Fruit fly (Drosophila melanogaster) whole organism, embryonic: ENCODE results near the gene Pak.

Experiments used
- Ada2b ChIP-seq: fragments of 200-800 bp; sonication (Bioruptor generic); IDR thresholded peaks from 2 replicates; pipeline ENCODE4 v1.3.6; 2022; ENCODE audit warnings: missing biosample characterization, missing genetic modification characterization
- B-H2 ChIP-seq: fragments of 200-800 bp; sonication (Bioruptor generic); optimal IDR thresholded peaks from 2 replicates; lab custom pipeline; 2018; ENCODE audit warnings: missing biosample characterization, mild to moderate bottlenecking, missing genetic modification characterization
- CG10321 ChIP-seq: fragments of 200-800 bp; sonication (Bioruptor generic); IDR thresholded peaks from 2 replicates; pipeline ENCODE4 v1.3.6; 2022; ENCODE audit warnings: missing biosample characterization, missing genetic modification characterization
- CG10462 ChIP-seq: fragments of 200-800 bp; sonication (Bioruptor generic); optimal IDR thresholded peaks from 2 replicates; lab custom pipeline; 2016; ENCODE audit warnings: missing biosample characterization, missing genetic modification characterization
- CG11247 ChIP-seq: fragments of 200-800 bp; sonication (Bioruptor generic); IDR thresholded peaks from 2 replicates; pipeline ENCODE4 v1.3.6; 2022; ENCODE audit warnings: missing biosample characterization, missing genetic modification characterization
- CG12071 ChIP-seq: fragments of 200-800 bp; sonication (Bioruptor generic); optimal IDR thresholded peaks from 3 replicates; lab custom pipeline; 2018; ENCODE audit warnings: missing biosample characterization, mild to moderate bottlenecking, missing genetic modification characterization
- CG1602 ChIP-seq: fragments of 200-800 bp; sonication (Bioruptor generic); optimal IDR thresholded peaks from 3 replicates; lab custom pipeline; 2016; ENCODE audit warnings: missing biosample characterization, missing genetic modification characterization
- CG16779 ChIP-seq: fragments of 200-800 bp; sonication (Bioruptor generic); IDR thresholded peaks from 2 replicates; pipeline ENCODE4 v1.3.6; 2022; ENCODE audit warnings: missing biosample characterization, missing genetic modification characterization
- CG16815 ChIP-seq: fragments of 200-800 bp; sonication (Bioruptor generic); optimal IDR thresholded peaks from 3 replicates; lab custom pipeline; 2017; ENCODE audit warnings: missing biosample characterization, mild to moderate bottlenecking, missing genetic modification characterization
- CG17186 ChIP-seq: fragments of 200-800 bp; sonication (Bioruptor generic); optimal IDR thresholded peaks from 3 replicates; lab custom pipeline; 2017; ENCODE audit warnings: missing biosample characterization, missing genetic modification reagents, missing genetic modification characterization
- CG1792 ChIP-seq: fragments of 200-800 bp; sonication (Bioruptor generic); optimal IDR thresholded peaks from 2 replicates; lab custom pipeline; 2016; ENCODE audit warnings: missing biosample characterization, missing genetic modification characterization
- CG2129 ChIP-seq: fragments of 200-800 bp; sonication (Bioruptor generic); IDR thresholded peaks from 2 replicates; pipeline ENCODE4 v1.3.6; 2022; ENCODE audit warnings: missing biosample characterization, missing genetic modification characterization; ENCODE audit not compliant: partially characterized antibody
- CG2199 ChIP-seq: fragments of 200-800 bp; sonication (Bioruptor generic); IDR thresholded peaks from 3 replicates; pipeline ENCODE4 v1.3.6; 2022; ENCODE audit warnings: missing biosample characterization, missing genetic modification characterization
- CG32772 ChIP-seq: fragments of 200-800 bp; sonication (Bioruptor generic); IDR thresholded peaks from 2 replicates; pipeline ENCODE4 v1.3.6; 2022; ENCODE audit warnings: missing biosample characterization, missing genetic modification characterization
- CG3995 ChIP-seq: fragments of 200-800 bp; sonication (Bioruptor generic); optimal IDR thresholded peaks from 3 replicates; lab custom pipeline; 2016; ENCODE audit warnings: missing biosample characterization, missing genetic modification characterization
- CG4707 ChIP-seq: fragments of 200-800 bp; sonication (Bioruptor generic); optimal IDR thresholded peaks from 2 replicates; lab custom pipeline; 2018; ENCODE audit warnings: missing biosample characterization, mild to moderate bottlenecking, missing genetic modification characterization, moderate library complexity
- CG4820 ChIP-seq: fragments of 200-800 bp; sonication (Bioruptor generic); optimal IDR thresholded peaks from 3 replicates; lab custom pipeline; 2016; ENCODE audit warnings: missing biosample characterization, missing genetic modification characterization
- CG5180 ChIP-seq: fragments of 200-800 bp; sonication (Bioruptor generic); optimal IDR thresholded peaks from 3 replicates; lab custom pipeline; 2017; ENCODE audit warnings: missing biosample characterization, missing genetic modification characterization, mild to moderate bottlenecking, moderate library complexity, missing genetic modification reagents
- CG7271 ChIP-seq: fragments of 200-800 bp; sonication (Bioruptor generic); optimal IDR thresholded peaks from 2 replicates; lab custom pipeline; 2018; ENCODE audit warnings: missing biosample characterization, mild to moderate bottlenecking, missing genetic modification characterization, moderate library complexity
- CG7372 ChIP-seq: fragments of 200-800 bp; sonication (Bioruptor generic); IDR thresholded peaks from 2 replicates; pipeline ENCODE4 v1.3.6; 2022; ENCODE audit warnings: missing biosample characterization, missing genetic modification characterization
- Dfd ChIP-seq, 2 experiments: fragments of >200 bp; optimal IDR thresholded peaks; 2 replicates each; lab custom pipeline; 2017; ENCODE audit warnings: missing biosample characterization in 2 of 2, missing genetic modification characterization in 2 of 2
- Dp ChIP-seq: fragments of 200-800 bp; sonication (Bioruptor generic); optimal IDR thresholded peaks from 2 replicates; lab custom pipeline; 2018; ENCODE audit warnings: missing biosample characterization, mild to moderate bottlenecking, missing genetic modification characterization, moderate library complexity
- ERR ChIP-seq: fragments of 200-800 bp; sonication (Bioruptor generic); optimal IDR thresholded peaks from 2 replicates; lab custom pipeline; 2016; ENCODE audit warnings: missing biosample characterization, missing genetic modification characterization
- HHEX ChIP-seq: fragments of 200-800 bp; sonication (Bioruptor generic); optimal IDR thresholded peaks from 3 replicates; lab custom pipeline; 2017; ENCODE audit warnings: missing biosample characterization, mild to moderate bottlenecking, missing genetic modification characterization, missing genetic modification reagents
- Mes4 ChIP-seq: fragments of 200-800 bp; sonication (Bioruptor generic); optimal IDR thresholded peaks from 2 replicates; lab custom pipeline; 2016; ENCODE audit warnings: missing biosample characterization, missing genetic modification characterization
- NC2β ChIP-seq: fragments of 200-800 bp; sonication (Bioruptor generic); optimal IDR thresholded peaks from 2 replicates; lab custom pipeline; 2016; ENCODE audit warnings: missing biosample characterization, missing genetic modification characterization
- PHDP ChIP-seq: fragments of 200-800 bp; sonication (Bioruptor generic); optimal IDR thresholded peaks from 3 replicates; lab custom pipeline; 2018; ENCODE audit warnings: missing biosample characterization, mild to moderate bottlenecking, missing genetic modification characterization, moderate library complexity
- Rfx ChIP-seq: fragments of 200-800 bp; sonication (Bioruptor generic); IDR thresholded peaks from 2 replicates; pipeline ENCODE4 v1.3.6; 2022; ENCODE audit warnings: missing biosample characterization, missing genetic modification characterization
- Side ChIP-seq: fragments of 200-800 bp; sonication (Bioruptor generic); optimal IDR thresholded peaks from 2 replicates; lab custom pipeline; 2016; ENCODE audit warnings: missing biosample characterization, missing genetic modification characterization
- Taf1 ChIP-seq: fragments of 200-800 bp; sonication (Bioruptor generic); IDR thresholded peaks from 2 replicates; pipeline ENCODE4 v1.3.6; 2022; ENCODE audit warnings: missing biosample characterization, missing genetic modification characterization
- bbx ChIP-seq: fragments of 200-800 bp; sonication (Bioruptor generic); IDR thresholded peaks from 2 replicates; pipeline ENCODE4 v1.3.6; 2022; ENCODE audit warnings: missing biosample characterization, missing genetic modification characterization; ENCODE audit not compliant: partially characterized antibody
- chinmo ChIP-seq: fragments of 200-800 bp; sonication (Bioruptor generic); IDR thresholded peaks from 4 replicates; pipeline ENCODE4 v1.3.6; 2022; ENCODE audit warnings: missing biosample characterization, missing genetic modification characterization; ENCODE audit not compliant: partially characterized antibody
- crc ChIP-seq: fragments of 200-800 bp; sonication (Bioruptor generic); optimal IDR thresholded peaks from 2 replicates; lab custom pipeline; 2016; ENCODE audit warnings: missing biosample characterization, missing genetic modification characterization
- crol ChIP-seq: fragments of 200-800 bp; sonication (Bioruptor generic); IDR thresholded peaks from 2 replicates; pipeline ENCODE4 v1.3.6; 2022; ENCODE audit warnings: missing biosample characterization, missing genetic modification characterization
- danr ChIP-seq: fragments of 200-800 bp; sonication (Bioruptor generic); IDR thresholded peaks from 2 replicates; pipeline ENCODE4 v1.3.6; 2022; ENCODE audit warnings: missing biosample characterization, missing genetic modification characterization
- gro ChIP-seq: fragments of 200-800 bp; sonication (Bioruptor generic); optimal IDR thresholded peaks from 2 replicates; lab custom pipeline; 2016; ENCODE audit warnings: missing biosample characterization, missing genetic modification characterization
- hb ChIP-seq: fragments of 200-800 bp; sonication (Bioruptor generic); IDR thresholded peaks from 3 replicates; pipeline ENCODE4 v1.3.6; 2022; ENCODE audit warnings: missing biosample characterization, missing genetic modification characterization; ENCODE audit not compliant: partially characterized antibody
- hth ChIP-seq: fragments of >200 bp; optimal IDR thresholded peaks from 2 replicates; lab custom pipeline; 2017; ENCODE audit warnings: inconsistent platforms
- kah ChIP-seq: fragments of 200-800 bp; sonication (Bioruptor generic); optimal IDR thresholded peaks from 2 replicates; lab custom pipeline; 2018; ENCODE audit warnings: missing biosample characterization, mild to moderate bottlenecking, missing genetic modification characterization
- mirr ChIP-seq: fragments of 200-800 bp; sonication (Bioruptor generic); optimal IDR thresholded peaks from 3 replicates; lab custom pipeline; 2018; ENCODE audit warnings: missing biosample characterization, mild to moderate bottlenecking, missing genetic modification characterization
- otp ChIP-seq: fragments of 200-800 bp; sonication (Bioruptor generic); IDR thresholded peaks from 3 replicates; pipeline ENCODE4, ENCODE4 v1.3.6; 2022; ENCODE audit warnings: missing biosample characterization, missing genetic modification characterization
- pho ChIP-seq: fragments of 200-800 bp; sonication (Bioruptor generic); optimal IDR thresholded peaks from 2 replicates; lab custom pipeline; 2016; ENCODE audit warnings: missing biosample characterization, missing genetic modification characterization
- prd ChIP-seq, 3 experiments: fragments of >200 bp in 2 of 3; fragments of 200-800 bp in 1 of 3; sonication (Bioruptor generic) in 1 of 3; optimal IDR thresholded peaks in 2 of 3; IDR thresholded peaks in 1 of 3; 2 replicates in 2 of 3; 3 replicates in 1 of 3; pipeline versions ENCODE4 v1.3.6 to Lab custom; 2017 to 2022; ENCODE audit warnings: missing biosample characterization in 1 of 3, missing genetic modification characterization in 1 of 3
- sd ChIP-seq: fragments of 200-800 bp; sonication (Bioruptor generic); optimal IDR thresholded peaks from 3 replicates; lab custom pipeline; 2018; ENCODE audit warnings: missing biosample characterization, mild to moderate bottlenecking, missing genetic modification characterization, moderate library complexity
- sim ChIP-seq: fragments of 200-800 bp; sonication (Bioruptor generic); IDR thresholded peaks from 2 replicates; pipeline ENCODE4 v1.3.6; 2022; ENCODE audit warnings: missing biosample characterization, missing genetic modification characterization
- twi ChIP-seq: fragments of 200-800 bp; optimal IDR thresholded peaks from 2 replicates; lab custom pipeline; 2019; ENCODE audit warnings: missing biosample characterization, mild to moderate bottlenecking, missing genetic modification characterization, moderate library complexity

Gene Pak

dm6 chr3R:6394247-6394522, 43.5 kb downstream of the Pak start (continued):
- TF ChIP-seq CG5180 (GFP tag; lab: Kevin White, UChicago) (no peak), crc (GFP tag; lab: Kevin White, UChicago) (no peak), Taf1 (GFP tag; lab: Robert Waterston, UW) (no peak), otp (no peak), Mes4 (no peak), hb (GFP tag; lab: Robert Waterston, UW) (no peak), Side (GFP tag; lab: Kevin White, UChicago) (no peak), CG1602 (GFP tag; lab: Kevin White, UChicago) (no peak), Dfd (GFP tag; optimal IDR thresholded peaks at IDR 0.05; lab: Kevin White, UChicago) (no peak), gro (GFP tag; lab: Kevin White, UChicago) (peak; percentile 23), sim (GFP tag; lab: Robert Waterston, UW) (no peak), CG2199 (GFP tag; lab: Robert Waterston, UW) (no peak), prd (optimal IDR thresholded peaks at IDR 0.05; lab: Kevin White, UChicago) (no peak), prd (GFP tag; IDR thresholded peaks at IDR 0.05; lab: Robert Waterston, UW) (no peak), kah (GFP tag; lab: Kevin White, UChicago) (peak; percentile 6), CG7372 (GFP tag; lab: Robert Waterston, UW) (no peak), hth (lab: Kevin White, UChicago) (no peak), CG32772 (GFP tag; lab: Robert Waterston, UW) (no peak), CG2129 (GFP tag; lab: Robert Waterston, UW) (no peak), bbx (no peak), Ada2b (GFP tag; lab: Robert Waterston, UW) (no peak), Dp (GFP tag; lab: Kevin White, UChicago) (no peak), CG12071 (GFP tag; lab: Kevin White, UChicago) (no peak), sd (tag; lab: Kevin White, UChicago) (peak; percentile 79), CG11247 (GFP tag; lab: Robert Waterston, UW) (no peak), twi (tag; lab: Kevin White, UChicago) (peak; percentile 81), CG16815 (no peak), CG16779 (GFP tag; lab: Robert Waterston, UW) (no peak), Rfx (GFP tag; lab: Robert Waterston, UW) (no peak), chinmo (GFP tag; lab: Robert Waterston, UW) (0 out of 4 replicates have a peak, but pooled peaks have one; percentile 60), CG7271 (tag; lab: Kevin White, UChicago) (no peak), ERR (GFP tag; lab: Kevin White, UChicago) (no peak), danr (GFP tag; lab: Robert Waterston, UW) (no peak), CG10321 (GFP tag; lab: Robert Waterston, UW) (no peak), CG1792 (no peak), mirr (peak; percentile 69), crol (GFP tag; lab: Robert Waterston, UW) (peak; percentile 25; the same call in 1 of the 2 replicates), CG10462 (GFP tag; lab: Kevin White, UChicago) (no peak), pho (GFP tag; lab: Kevin White, UChicago) (no peak), B-H2 (GFP tag; lab: Kevin White, UChicago) (no peak), CG3995 (GFP tag; lab: Kevin White, UChicago) (no peak), CG4820 (GFP tag; lab: Kevin White, UChicago) (no peak), PHDP (tag; lab: Kevin White, UChicago) (no peak), CG17186 (GFP tag; lab: Kevin White, UChicago) (no peak), CG4707 (GFP tag; lab: Kevin White, UChicago) (no peak), NC2β (GFP tag; lab: Kevin White, UChicago) (no peak), HHEX (GFP tag; lab: Kevin White, UChicago) (no peak)
